Fruit fly (Drosophila melanogaster): Measurements from ENCODE around the gene mask.

Gene mask

DNA sequence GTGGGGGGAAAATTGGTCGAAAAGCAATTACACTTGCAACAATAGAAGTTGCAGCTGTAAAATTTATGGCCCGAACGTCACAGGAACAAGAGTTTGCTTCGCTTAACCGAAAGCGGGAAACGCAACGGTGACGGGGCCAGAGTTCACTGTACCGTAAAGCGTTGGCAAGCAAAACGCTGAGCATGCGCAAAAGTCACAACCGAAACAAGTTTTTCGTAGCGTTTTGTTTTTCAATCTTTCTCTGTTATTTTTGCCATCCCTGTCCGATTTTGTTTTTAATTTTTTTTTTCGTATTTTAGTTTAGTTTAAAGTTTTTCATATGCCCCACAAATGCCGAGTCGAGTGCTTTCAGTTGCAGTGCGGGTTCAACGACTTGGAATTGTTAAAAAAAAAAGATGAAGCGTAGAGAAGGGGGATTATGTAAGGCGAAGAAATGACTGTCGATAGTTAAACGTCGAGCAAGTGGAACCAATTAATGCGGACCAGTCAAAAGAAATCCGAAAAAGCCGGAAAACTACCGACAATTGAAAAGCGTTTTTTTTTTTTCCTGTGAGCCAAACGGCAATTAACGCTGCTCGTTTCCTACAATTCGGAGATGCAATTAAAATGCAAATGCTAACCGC is 37.3 kb downstream of the mask start:
- TF ChIP-seq insv (optimal IDR thresholded peaks at IDR 0.05) (no peak), h (optimal IDR thresholded peaks at IDR 0.05) (no peak), psq (optimal IDR thresholded peaks at IDR 0.05) (no peak), Sin3A (optimal IDR thresholded peaks at IDR 0.05) (no peak), ttk (optimal IDR thresholded peaks at IDR 0.05) (no peak), Myc (optimal IDR thresholded peaks at IDR 0.05) (no peak)

- no peak for TF ChIP-seq ttk (optimal IDR thresholded peaks at IDR 0.05)
- no peak for TF ChIP-seq Myc (optimal IDR thresholded peaks at IDR 0.05)
- TF ChIP-seq Sin3A (optimal IDR thresholded peaks at IDR 0.05) = no peak
- no peak for TF ChIP-seq h (optimal IDR thresholded peaks at IDR 0.05)
- no peak for TF ChIP-seq insv (optimal IDR thresholded peaks at IDR 0.05)
- TF ChIP-seq psq (optimal IDR thresholded peaks at IDR 0.05) = no peak
Observed at dm6 chr3R:24268293-24268692, 37.9 kb downstream of the mask start.

DNA sequence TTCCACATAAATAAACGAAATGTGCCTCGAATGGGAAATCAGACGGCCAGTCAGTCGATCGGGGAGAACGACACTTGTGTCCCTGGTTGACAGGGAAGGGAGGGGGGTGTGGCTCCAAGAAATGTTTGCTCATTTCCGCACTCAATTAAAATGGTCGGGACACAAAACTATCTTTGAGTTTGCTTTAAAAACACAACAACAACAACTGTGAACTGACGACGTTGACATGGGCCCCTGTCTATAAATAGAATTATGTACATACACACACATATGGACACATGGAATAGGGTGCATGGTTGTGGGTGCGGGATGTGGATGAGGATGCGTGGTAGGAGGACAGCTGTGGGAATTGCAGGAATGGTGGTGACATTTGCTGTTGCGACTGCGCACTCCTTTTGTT is 39.7 kb downstream of the mask start:
- TF ChIP-seq Myc (optimal IDR thresholded peaks at IDR 0.05) (no peak), insv (optimal IDR thresholded peaks at IDR 0.05) (no peak), h (optimal IDR thresholded peaks at IDR 0.05) (no peak), Sin3A (optimal IDR thresholded peaks at IDR 0.05) (no peak), psq (optimal IDR thresholded peaks at IDR 0.05) (no peak), ttk (optimal IDR thresholded peaks at IDR 0.05) (no peak)

- TF ChIP-seq insv (optimal IDR thresholded peaks at IDR 0.05) (no peak), Sin3A (optimal IDR thresholded peaks at IDR 0.05) (no peak), ttk (optimal IDR thresholded peaks at IDR 0.05) (no peak), h (optimal IDR thresholded peaks at IDR 0.05) (no peak), psq (optimal IDR thresholded peaks at IDR 0.05) (no peak), Myc (optimal IDR thresholded peaks at IDR 0.05) (no peak)
Observed at dm6 chr3R:24270578-24270977, 40.2 kb downstream of the mask start.

DNA sequence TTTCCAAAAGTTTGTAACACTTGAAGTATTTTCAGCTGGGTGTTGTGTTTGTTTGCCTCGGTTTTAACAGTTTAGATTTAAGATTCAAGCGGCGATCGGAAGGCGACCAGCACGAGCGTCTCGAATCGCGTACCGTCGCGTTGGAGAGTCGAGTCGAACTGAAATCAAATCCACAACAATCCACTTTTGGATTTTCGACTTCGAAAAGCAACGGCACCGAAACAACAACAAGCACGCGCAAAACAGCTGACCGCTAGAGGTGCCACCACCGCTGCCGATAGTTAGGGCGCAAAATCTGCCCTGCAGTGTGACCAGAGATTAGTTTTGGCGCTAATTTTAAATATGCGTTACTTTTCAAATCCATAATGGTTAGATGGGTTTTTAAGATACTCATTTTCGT is 40.7 kb downstream of the mask start, which contains the start of gene jar:
Gene jar (minus strand): TSS at position 163 of the 400 bp plus-strand sequence.
- TF ChIP-seq psq (optimal IDR thresholded peaks at IDR 0.05) = no peak
- no peak for TF ChIP-seq h (optimal IDR thresholded peaks at IDR 0.05)
- no peak for TF ChIP-seq Myc (optimal IDR thresholded peaks at IDR 0.05)
- no peak for TF ChIP-seq Sin3A (optimal IDR thresholded peaks at IDR 0.05)
- TF ChIP-seq ttk (optimal IDR thresholded peaks at IDR 0.05) = no peak
- no peak for TF ChIP-seq insv (optimal IDR thresholded peaks at IDR 0.05)

DNA sequence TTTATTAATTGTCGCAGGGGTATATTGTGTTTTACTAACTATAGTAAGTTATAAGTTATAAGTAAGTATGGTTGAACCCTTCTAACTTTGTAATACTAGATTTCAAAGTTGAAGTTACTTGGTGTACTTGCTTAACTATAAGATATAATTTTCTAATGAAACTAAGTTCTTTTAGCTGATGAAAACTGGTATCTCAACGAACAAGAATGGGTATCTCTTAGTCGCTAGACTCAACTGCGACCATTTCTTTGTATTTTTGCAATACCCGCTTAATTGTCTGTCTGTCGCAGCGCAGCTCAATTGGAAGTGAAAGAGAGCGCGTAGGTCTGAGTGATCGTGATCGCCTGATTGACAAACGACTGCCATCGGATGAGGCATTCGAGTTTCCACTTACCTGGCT is 41.9 kb downstream of the mask start:
- TF ChIP-seq ttk (optimal IDR thresholded peaks at IDR 0.05) (no peak), Sin3A (optimal IDR thresholded peaks at IDR 0.05) (no peak), psq (optimal IDR thresholded peaks at IDR 0.05) (no peak), Myc (optimal IDR thresholded peaks at IDR 0.05) (no peak), h (optimal IDR thresholded peaks at IDR 0.05) (no peak), insv (optimal IDR thresholded peaks at IDR 0.05) (no peak)

DNA sequence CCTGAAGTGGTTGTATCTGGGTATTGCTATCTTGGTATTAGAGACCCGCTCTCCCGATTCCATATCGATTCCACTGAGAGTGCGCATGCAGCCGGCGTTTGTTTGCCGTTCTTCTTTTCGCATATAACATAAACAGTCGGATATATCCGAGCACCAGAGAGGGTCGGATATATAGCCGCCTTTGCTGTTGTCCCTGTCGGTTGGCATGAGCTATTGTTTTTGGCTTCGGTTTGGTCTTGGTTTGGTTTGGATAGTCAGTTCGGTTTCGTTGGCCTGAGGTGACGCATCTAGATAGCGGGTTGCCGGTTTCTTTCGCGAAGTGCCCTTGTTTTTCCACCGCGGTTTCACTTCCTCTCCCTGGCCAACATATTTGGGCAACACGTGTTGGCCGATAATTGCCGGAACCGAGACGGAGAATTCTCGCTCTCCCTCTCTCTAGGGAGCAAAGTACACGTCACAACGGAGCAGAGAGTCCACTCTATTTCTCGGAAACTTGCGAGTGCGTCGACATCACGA is 42.5 kb downstream of the mask start, which contains the start of gene Orct2:
Gene Orct2 (plus strand): TSS at position 255 of the 516 bp plus-strand sequence.
- TF ChIP-seq ttk (optimal IDR thresholded peaks at IDR 0.05) = no peak

DNA sequence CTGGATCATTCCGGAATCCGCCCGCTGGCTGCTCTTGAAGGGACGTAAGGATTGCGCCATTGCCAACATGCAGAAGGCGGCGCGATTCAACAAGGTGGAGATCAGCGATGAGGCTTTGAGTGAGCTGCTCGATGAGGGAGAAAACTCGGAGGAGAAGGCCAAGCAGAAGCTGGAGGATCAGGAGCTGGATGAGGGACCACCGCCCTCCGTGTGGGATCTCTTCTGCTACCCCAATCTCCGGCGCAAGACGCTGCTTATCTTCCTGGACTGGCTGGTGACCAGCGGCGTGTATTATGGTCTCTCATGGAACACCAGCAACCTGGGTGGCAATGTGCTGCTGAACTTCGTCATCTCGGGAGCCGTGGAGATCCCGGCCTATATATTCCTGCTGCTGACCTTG is 43.9 kb downstream of the mask start:
- TF ChIP-seq ttk (optimal IDR thresholded peaks at IDR 0.05) (peak; percentile 99), insv (optimal IDR thresholded peaks at IDR 0.05) (no peak)

DNA sequence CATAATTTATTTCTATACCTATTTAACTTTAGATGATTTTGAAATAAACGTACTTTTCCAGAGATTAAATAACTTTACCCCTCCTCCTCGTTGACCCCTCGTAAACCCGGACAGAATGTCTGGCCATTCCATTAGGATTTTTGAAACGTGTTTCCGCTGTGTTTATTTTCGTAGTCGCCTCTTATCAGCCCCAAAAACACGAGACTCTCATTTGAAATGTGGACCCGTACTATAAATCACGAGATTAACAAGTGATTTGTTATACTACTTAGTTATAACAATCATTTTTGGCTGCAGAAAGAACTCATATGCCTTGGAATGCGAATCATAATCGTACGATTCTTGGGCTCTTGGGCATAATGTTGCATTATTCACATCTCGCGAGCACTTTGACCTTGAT is 45.1 kb downstream of the mask start:
- TF ChIP-seq h (optimal IDR thresholded peaks at IDR 0.05) (no peak), insv (optimal IDR thresholded peaks at IDR 0.05) (no peak), Myc (optimal IDR thresholded peaks at IDR 0.05) (no peak), psq (optimal IDR thresholded peaks at IDR 0.05) (no peak), ttk (optimal IDR thresholded peaks at IDR 0.05) (no peak), Sin3A (optimal IDR thresholded peaks at IDR 0.05) (no peak)

DNA sequence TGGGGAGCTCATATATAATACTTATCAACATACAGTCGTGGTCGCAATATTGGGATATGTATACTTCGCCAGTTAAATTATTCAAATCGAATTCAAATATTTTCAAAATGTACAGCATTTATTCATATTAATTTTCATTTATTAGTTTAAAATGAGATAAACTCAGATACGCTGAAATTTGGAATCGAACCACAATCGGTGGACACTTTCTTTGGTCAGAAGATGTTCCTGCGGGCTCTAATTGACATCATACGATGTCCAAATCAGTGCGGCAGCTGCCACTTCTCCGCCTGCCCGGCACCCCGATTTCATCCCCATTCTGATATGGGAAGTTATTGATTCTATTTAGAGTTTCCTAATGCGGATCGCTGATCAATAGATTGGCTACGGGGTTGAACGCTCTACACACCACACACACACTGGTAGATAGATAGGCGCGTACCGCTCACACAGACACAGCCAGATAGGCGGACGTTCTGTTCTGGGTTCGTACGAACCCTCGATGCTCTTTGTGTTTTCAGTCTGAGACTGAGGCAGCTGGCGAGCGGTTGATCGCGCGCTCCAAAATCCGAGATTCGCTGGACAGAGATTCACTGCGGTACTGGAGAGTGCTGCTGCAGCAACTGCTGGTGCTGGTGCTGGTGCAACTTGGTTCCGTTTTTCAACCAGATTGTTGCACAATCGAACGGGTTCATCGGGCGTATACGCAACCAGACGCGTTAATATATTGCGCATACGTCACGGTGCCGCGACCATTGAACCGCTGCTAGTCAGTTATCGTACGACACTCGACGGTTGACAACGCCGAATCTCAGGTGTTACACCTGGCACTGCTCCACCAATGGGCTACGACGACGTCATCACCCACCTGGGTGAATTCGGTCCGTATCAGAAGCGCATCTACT is 46.0 kb downstream of the mask start, which contains the start of gene Orct:
Gene Orct (plus strand): TSS at position 157 of the 905 bp plus-strand sequence.
- TF ChIP-seq psq (optimal IDR thresholded peaks at IDR 0.05) (no peak), h (optimal IDR thresholded peaks at IDR 0.05) (no peak), insv (optimal IDR thresholded peaks at IDR 0.05) (no peak), Sin3A (optimal IDR thresholded peaks at IDR 0.05) (no peak), Myc (optimal IDR thresholded peaks at IDR 0.05) (no peak), ttk (optimal IDR thresholded peaks at IDR 0.05) (no peak)

DNA sequence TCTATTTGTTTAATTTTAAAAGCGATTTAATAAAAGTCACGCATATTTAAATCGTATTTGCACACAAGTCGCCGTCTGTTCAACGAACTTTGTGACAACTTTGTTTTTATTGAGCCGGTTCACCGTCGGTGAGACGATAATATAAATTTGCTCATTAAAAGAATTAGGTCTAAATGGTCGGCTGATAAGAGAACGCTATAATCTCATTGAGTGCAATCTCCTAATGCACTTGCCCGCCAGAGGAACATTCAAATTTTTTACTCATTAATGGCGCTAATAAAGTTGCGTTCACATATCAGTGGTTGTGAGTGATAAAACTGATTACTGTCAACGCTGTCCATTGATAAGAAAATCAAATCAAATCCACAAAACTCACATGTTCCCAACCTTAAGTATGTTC is 48.4 kb downstream of the mask start:
- TF ChIP-seq Myc (optimal IDR thresholded peaks at IDR 0.05) (no peak), ttk (optimal IDR thresholded peaks at IDR 0.05) (no peak)

dm6 chr3R:24279291-24279690 is 48.9 kb downstream of the mask start, which contains the start of gene shps:
Gene shps (plus strand): TSS chr3R:24279572.
- TF ChIP-seq h (optimal IDR thresholded peaks at IDR 0.05) (no peak), ttk (optimal IDR thresholded peaks at IDR 0.05) (no peak), psq (optimal IDR thresholded peaks at IDR 0.05) (no peak), Sin3A (optimal IDR thresholded peaks at IDR 0.05) (no peak), Myc (optimal IDR thresholded peaks at IDR 0.05) (no peak), insv (optimal IDR thresholded peaks at IDR 0.05) (no peak)
